Worm (Caenorhabditis elegans): ENCODE data around the gene snn-1.
A peak's percentile ranks its signal among the peaks of the same experiment; 100 is the strongest.

snn-1 gene

ce11 chrIV:1820153-1820552, 5.2 kb upstream of the snn-1 start, which contains the start of gene col-109:
col-109 (minus strand) TSS chrIV:1820253.
- TF ChIP-seq zfh-2 (GFP tag; conservative IDR thresholded peaks at IDR 0.05): 0 out of 2 replicates have a peak, but pooled peaks have one; percentile 17
- TF ChIP-seq hsf-1 (GFP tag; IDR thresholded peaks at IDR 0.05): no peak
- no peak for TF ChIP-seq lin-54 (GFP tag; optimal IDR thresholded peaks at IDR 0.05)
- no peak for TF ChIP-seq lsy-27 (tag; optimal IDR thresholded peaks at IDR 0.05; ENCODE audit: borderline replicate concordance, insufficient read depth)

- TF ChIP-seq lsl-1 (GFP tag; optimal IDR thresholded peaks at IDR 0.05): no peak
- TF ChIP-seq T26A5.8 (tag; optimal IDR thresholded peaks at IDR 0.05): no peak
- no peak for TF ChIP-seq let-526 (GFP tag; IDR thresholded peaks at IDR 0.05)
- no peak for TF ChIP-seq lin-40 (tag; optimal IDR thresholded peaks at IDR 0.05)
- TF ChIP-seq ceh-100 (GFP tag; IDR thresholded peaks at IDR 0.05): no peak
- no peak for TF ChIP-seq ccch-3 (GFP tag; optimal IDR thresholded peaks at IDR 0.05)
- no peak for TF ChIP-seq snpc-1.3 (tag; optimal IDR thresholded peaks at IDR 0.05; ENCODE audit: insufficient read depth)
- no peak for TF ChIP-seq snpc-3.4 (tag; optimal IDR thresholded peaks at IDR 0.05)
- TF ChIP-seq F33H1.4 (GFP tag; IDR thresholded peaks at IDR 0.05): no peak
- TF ChIP-seq egrh-3 (GFP tag; IDR thresholded peaks at IDR 0.05): peak; percentile 76
- no peak for TF ChIP-seq xnd-1 (tag; optimal IDR thresholded peaks at IDR 0.05)
- no peak for TF ChIP-seq Y53G8AR.9 (GFP tag; conservative IDR thresholded peaks at IDR 0.05)
- no peak for TF ChIP-seq hrde-1 (tag; optimal IDR thresholded peaks at IDR 0.05; ENCODE audit: borderline replicate concordance)
- peak; percentile 91 for TF ChIP-seq zfh-2 (GFP tag; conservative IDR thresholded peaks at IDR 0.05)
- no peak for TF ChIP-seq hmg-1.2 (GFP tag; IDR thresholded peaks at IDR 0.05)
Observed at ce11 chrIV:1818467-1819076, 3.7 kb upstream of the snn-1 start.

ce11 chrIV:1816238-1816637, 1.3 kb upstream of the snn-1 start:
- TF ChIP-seq ceh-58 (GFP tag; IDR thresholded peaks at IDR 0.05) (no peak), ceh-27 (GFP tag; optimal IDR thresholded peaks at IDR 0.05) (no peak), tbx-9 (tag; optimal IDR thresholded peaks at IDR 0.05; ENCODE audit: borderline replicate concordance) (no peak), B0261.1 (tag; optimal IDR thresholded peaks at IDR 0.05) (no peak), unc-62 (GFP tag; optimal IDR thresholded peaks at IDR 0.05) (no peak), F22D6.2 (tag; optimal IDR thresholded peaks at IDR 0.05) (no peak), F52B5.7 (tag; optimal IDR thresholded peaks at IDR 0.05) (no peak), mxl-1 (tag; optimal IDR thresholded peaks at IDR 0.05) (no peak), ceh-100 (GFP tag; IDR thresholded peaks at IDR 0.05) (no peak)

DNA sequence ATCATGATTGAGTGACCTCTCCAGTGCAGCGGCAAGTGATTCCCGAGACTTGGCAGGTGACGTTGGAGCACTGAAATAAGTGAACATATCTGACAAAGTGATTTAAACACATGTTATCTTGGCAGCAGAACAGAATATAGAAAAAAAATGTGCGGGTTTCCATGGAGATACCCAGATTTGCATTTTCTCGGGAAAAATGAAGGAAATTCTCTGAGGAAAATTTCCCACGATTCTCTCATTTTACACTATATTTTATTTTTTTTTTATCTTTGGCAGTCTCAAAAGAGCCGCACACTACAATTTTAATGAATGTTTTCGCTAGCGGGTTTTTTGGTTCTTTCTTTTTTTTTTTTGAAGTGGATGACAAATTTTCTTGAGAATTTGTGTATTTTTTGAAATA, 1.0 kb downstream of the snn-1 start:
- TF ChIP-seq hrde-1 (tag; optimal IDR thresholded peaks at IDR 0.05; ENCODE audit: borderline replicate concordance): no peak
- no peak for TF ChIP-seq Y79H2A.3 (GFP tag; conservative IDR thresholded peaks at IDR 0.05)
- TF ChIP-seq ztf-3 (GFP tag; optimal IDR thresholded peaks at IDR 0.05): no peak
- no peak for TF ChIP-seq F33H1.4 (GFP tag; IDR thresholded peaks at IDR 0.05)
- TF ChIP-seq ets-4 (GFP tag; optimal IDR thresholded peaks at IDR 0.05): no peak
- no peak for TF ChIP-seq K12H6.12 (tag; optimal IDR thresholded peaks at IDR 0.05)
- no peak for TF ChIP-seq egl-18 (GFP tag; IDR thresholded peaks at IDR 0.05)
- TF ChIP-seq madf-8 (GFP tag; conservative IDR thresholded peaks at IDR 0.05): no peak
- TF ChIP-seq ama-1 (optimal IDR thresholded peaks at IDR 0.05): no peak
- no peak for TF ChIP-seq ama-1 (GFP tag; optimal IDR thresholded peaks at IDR 0.05)
- no peak for TF ChIP-seq nfyb-1 (GFP tag; IDR thresholded peaks at IDR 0.05)
- no peak for TF ChIP-seq K11D2.4 (GFP tag; IDR thresholded peaks at IDR 0.05)
